Worm (Caenorhabditis elegans): ENCODE measurements around the gene piga-1.

ce11 chrII:8623396-8623795 is 38.1 kb downstream of the piga-1 start, which contains the start of gene T22C8.4:
- no peak for TF ChIP-seq hsf-1 (GFP tag; IDR thresholded peaks at IDR 0.05)
- TF ChIP-seq unc-62 (GFP tag; optimal IDR thresholded peaks at IDR 0.05), result no peak
- TF ChIP-seq ztf-28 (GFP tag; IDR thresholded peaks at IDR 0.05), result no peak
